Fruit fly (Drosophila melanogaster) Kc167 (cell line): ENCODE data around the gene hoip.

Experiments used
- psq ChIP-seq: fragments of >200 bp; optimal IDR thresholded peaks from 2 replicates; lab custom pipeline; 2017; ENCODE audit warnings: missing external identifiers
- ttk ChIP-seq: sonication (Bioruptor generic); optimal IDR thresholded peaks from 2 replicates; lab custom pipeline; 2017; ENCODE audit warnings: missing external identifiers

DNA sequence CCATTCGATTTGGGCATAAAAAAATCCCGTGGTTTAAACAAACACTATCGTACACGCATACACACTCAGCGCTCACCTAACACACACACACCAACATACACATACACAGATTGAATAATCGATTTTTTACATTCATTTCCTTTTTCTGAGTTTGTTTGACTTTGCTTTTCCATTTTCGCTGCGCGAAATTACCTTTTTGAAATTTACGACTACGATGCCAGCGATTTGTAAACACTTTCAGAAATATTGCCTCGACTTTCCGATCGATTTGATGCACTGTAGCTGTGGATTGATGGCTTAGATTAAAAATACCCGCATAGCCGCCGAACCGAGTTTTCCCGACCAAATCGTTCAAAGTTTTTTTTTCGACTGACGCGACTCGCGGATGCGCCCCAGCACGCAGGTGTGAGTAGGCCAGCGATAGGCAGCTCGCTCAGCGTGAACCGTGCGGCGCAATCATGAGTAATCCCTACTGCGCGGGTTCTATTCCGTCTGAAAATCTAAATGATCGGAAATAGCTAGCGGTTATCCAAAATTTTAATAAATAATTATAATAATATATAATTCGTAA is 583 bp upstream of the hoip start, which contains the start of gene Pka-C1:
- TF ChIP-seq psq (lab: Kevin White, UChicago) (no peak), ttk (lab: Kevin White, UChicago) (no peak)
